Fruit fly (Drosophila melanogaster) whole organism, pupa: Measurements from ENCODE around the gene CG6204.

Experiments used
- CG10348 ChIP-seq: fragments of 200-800 bp; sonication (Bioruptor generic); IDR thresholded peaks from 2 replicates; pipeline ENCODE4 v1.3.6; 2022; ENCODE audit warnings: missing biosample characterization, missing genetic modification characterization
- CG12605 ChIP-seq: fragments of 200-800 bp; sonication (Bioruptor generic); IDR thresholded peaks from 2 replicates; pipeline ENCODE4 v1.3.6; 2022; ENCODE audit warnings: missing biosample characterization, missing genetic modification characterization
- CG13204 ChIP-seq: fragments of 200-800 bp; sonication (Bioruptor generic); optimal IDR thresholded peaks from 2 replicates; lab custom pipeline; 2018; ENCODE audit warnings: missing biosample characterization, mild to moderate bottlenecking, missing genetic modification characterization, moderate library complexity
- CG14655 ChIP-seq: fragments of 200-800 bp; sonication (Bioruptor generic); optimal IDR thresholded peaks from 3 replicates; lab custom pipeline; 2017; ENCODE audit warnings: mild to moderate bottlenecking, missing biosample characterization, missing genetic modification reagents, missing genetic modification characterization
- CG15710 ChIP-seq: fragments of 200-800 bp; sonication (Bioruptor generic); optimal IDR thresholded peaks from 2 replicates; lab custom pipeline; 2018; ENCODE audit warnings: missing biosample characterization, mild to moderate bottlenecking, missing genetic modification characterization, moderate library complexity
- CG17806 ChIP-seq: fragments of 200-800 bp; sonication (Bioruptor generic); optimal IDR thresholded peaks from 2 replicates; lab custom pipeline; 2018; ENCODE audit warnings: missing biosample characterization, mild to moderate bottlenecking, missing genetic modification characterization, moderate library complexity
- CG32121 ChIP-seq: fragments of 200-800 bp; sonication (Bioruptor generic); IDR thresholded peaks from 2 replicates; pipeline ENCODE4 v1.3.6; 2022; ENCODE audit warnings: missing biosample characterization, missing genetic modification characterization
- CG34367 ChIP-seq: fragments of 200-800 bp; sonication (Bioruptor generic); optimal IDR thresholded peaks from 2 replicates; lab custom pipeline; 2018; ENCODE audit warnings: missing biosample characterization, mild to moderate bottlenecking, missing genetic modification characterization
- CG4496 ChIP-seq: fragments of 200-800 bp; sonication (Bioruptor generic); IDR thresholded peaks from 3 replicates; pipeline ENCODE4 v1.3.6; 2022; ENCODE audit warnings: missing biosample characterization, missing genetic modification characterization
- CG8159 ChIP-seq: fragments of 200-800 bp; sonication (Bioruptor generic); optimal IDR thresholded peaks from 3 replicates; lab custom pipeline; 2018; ENCODE audit warnings: missing biosample characterization, mild to moderate bottlenecking, missing genetic modification characterization, moderate library complexity
- CG8301 ChIP-seq: fragments of 200-800 bp; sonication (Bioruptor generic); optimal IDR thresholded peaks from 2 replicates; lab custom pipeline; 2018; ENCODE audit warnings: missing biosample characterization, mild to moderate bottlenecking, missing genetic modification characterization
- CG9948 ChIP-seq: fragments of 200-800 bp; sonication (Bioruptor generic); optimal IDR thresholded peaks from 2 replicates; lab custom pipeline; 2018; ENCODE audit warnings: missing biosample characterization, mild to moderate bottlenecking, missing genetic modification characterization, moderate library complexity
- D1 ChIP-seq: fragments of 200-800 bp; sonication (Bioruptor generic); optimal IDR thresholded peaks from 2 replicates; lab custom pipeline; 2018; ENCODE audit warnings: missing biosample characterization, mild to moderate bottlenecking, missing genetic modification characterization, moderate library complexity
- EcR ChIP-seq: fragments of 200-800 bp; sonication (Bioruptor generic); optimal IDR thresholded peaks from 3 replicates; lab custom pipeline; 2019; ENCODE audit warnings: missing biosample characterization, missing genetic modification characterization, mild to moderate bottlenecking, moderate library complexity, missing genetic modification reagents
- Ets98B ChIP-seq: fragments of 200-800 bp; sonication (Bioruptor generic); IDR thresholded peaks from 2 replicates; pipeline ENCODE4 v1.3.6; 2022; ENCODE audit warnings: missing biosample characterization, missing genetic modification characterization
- Pif1A ChIP-seq: fragments of 200-800 bp; sonication (Bioruptor generic); optimal IDR thresholded peaks from 3 replicates; lab custom pipeline; 2016; ENCODE audit warnings: missing biosample characterization, missing genetic modification characterization
- Pif1B ChIP-seq: fragments of 200-800 bp; sonication (Bioruptor generic); optimal IDR thresholded peaks from 3 replicates; lab custom pipeline; 2016; ENCODE audit warnings: missing biosample characterization, missing genetic modification characterization
- Snoo ChIP-seq: fragments of 200-800 bp; sonication (Bioruptor generic); optimal IDR thresholded peaks from 3 replicates; lab custom pipeline; 2017; ENCODE audit warnings: missing biosample characterization, mild to moderate bottlenecking, missing genetic modification characterization, inconsistent platforms
- fd96Ca ChIP-seq: fragments of 200-800 bp; sonication (Bioruptor generic); IDR thresholded peaks from 3 replicates; pipeline ENCODE4 v1.3.6; 2022; ENCODE audit warnings: missing biosample characterization, missing genetic modification characterization
- gl ChIP-seq: fragments of 200-800 bp; sonication (Bioruptor generic); optimal IDR thresholded peaks from 2 replicates; lab custom pipeline; 2018; ENCODE audit warnings: missing biosample characterization, mild to moderate bottlenecking, missing genetic modification characterization
- rn ChIP-seq: fragments of 200-800 bp; sonication (Bioruptor generic); IDR thresholded peaks from 2 replicates; pipeline ENCODE4 v1.3.6; 2022; ENCODE audit warnings: missing biosample characterization, missing genetic modification characterization

Gene CG6204

dm6 chr3R:24204022-24204421 lies 10.4 kb downstream of the CG6204 start:
- no peak; the same call in 2 of the 3 replicates for TF ChIP-seq CG4496 (GFP tag; lab: Robert Waterston, UW)
- no peak for TF ChIP-seq rn (GFP tag; lab: Robert Waterston, UW)
- no peak for TF ChIP-seq CG13204
- no peak for TF ChIP-seq CG10348
- no peak for TF ChIP-seq CG12605 (GFP tag; lab: Robert Waterston, UW)
- no peak for TF ChIP-seq D1 (tag; lab: Kevin White, UChicago)
- TF ChIP-seq fd96Ca (GFP tag; lab: Robert Waterston, UW): peak; percentile 75
- peak; percentile 12 for TF ChIP-seq CG17806 (tag; lab: Kevin White, UChicago)
- no peak for TF ChIP-seq gl
- TF ChIP-seq Pif1A (GFP tag; lab: Kevin White, UChicago): no peak
- peak; percentile 73 for TF ChIP-seq CG8301
- TF ChIP-seq CG32121 (GFP tag; lab: Robert Waterston, UW): 0 out of 2 replicates have a peak, but pooled peaks have one; percentile 15
- TF ChIP-seq EcR (GFP tag; lab: Kevin White, UChicago): no peak
- TF ChIP-seq CG14655: peak; percentile 71
- TF ChIP-seq CG34367 (tag; lab: Kevin White, UChicago): no peak
- TF ChIP-seq Snoo (tag; lab: Kevin White, UChicago): no peak
- TF ChIP-seq Ets98B (GFP tag; lab: Robert Waterston, UW): peak; percentile 49; the same call in 1 of the 2 replicates
- no peak for TF ChIP-seq CG15710 (tag; lab: Kevin White, UChicago)
- no peak for TF ChIP-seq Pif1B (GFP tag; lab: Kevin White, UChicago)
- no peak for TF ChIP-seq CG8159
- peak; percentile 41 for TF ChIP-seq CG9948
- TF ChIP-seq, all 21 proteins: peak for 7

- TF ChIP-seq CG15710 (tag; lab: Kevin White, UChicago): no peak
- no peak for TF ChIP-seq Snoo (tag; lab: Kevin White, UChicago)
- TF ChIP-seq CG4496 (GFP tag; lab: Robert Waterston, UW): no peak
- no peak for TF ChIP-seq CG12605 (GFP tag; lab: Robert Waterston, UW)
- TF ChIP-seq CG17806 (tag; lab: Kevin White, UChicago): no peak
- TF ChIP-seq CG8301: no peak
- no peak for TF ChIP-seq Pif1B (GFP tag; lab: Kevin White, UChicago)
- no peak for TF ChIP-seq EcR (GFP tag; lab: Kevin White, UChicago)
These were observed 11.7 kb downstream of the CG6204 start for dm6 chr3R:24205234-24205894.

DNA sequence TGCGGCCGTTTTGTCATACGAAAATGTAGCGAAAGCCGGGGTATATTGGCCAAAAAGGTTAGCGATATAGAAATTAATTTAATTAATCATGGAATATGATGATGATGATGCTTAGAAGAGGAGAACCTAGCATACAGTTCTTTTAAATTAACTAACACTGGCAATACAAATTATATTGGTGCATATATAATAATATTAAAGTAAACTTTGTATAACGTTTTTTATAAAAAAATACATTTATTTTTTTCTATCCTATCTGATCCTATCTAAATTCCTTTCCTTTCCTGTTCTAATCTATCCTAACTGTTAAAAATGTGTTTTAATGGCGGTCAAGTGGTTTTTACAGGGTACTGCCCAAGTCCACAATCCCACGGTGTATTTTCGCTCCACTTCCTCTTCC lies 12.3 kb downstream of the CG6204 start:
- TF ChIP-seq Ets98B (GFP tag; lab: Robert Waterston, UW): no peak
- TF ChIP-seq CG32121 (GFP tag; lab: Robert Waterston, UW): no peak
- TF ChIP-seq Snoo (tag; lab: Kevin White, UChicago): peak; percentile 43
- no peak for TF ChIP-seq CG4496 (GFP tag; lab: Robert Waterston, UW)
- TF ChIP-seq gl: no peak
- peak; percentile 5 for TF ChIP-seq CG8159
- TF ChIP-seq CG12605 (GFP tag; lab: Robert Waterston, UW): no peak
- TF ChIP-seq CG9948: no peak

- peak; percentile 24 for TF ChIP-seq CG17806 (tag; lab: Kevin White, UChicago)
- peak; percentile 38 for TF ChIP-seq Pif1B (GFP tag; lab: Kevin White, UChicago)
- TF ChIP-seq CG9948: peak; percentile 8
- peak; percentile 57 for TF ChIP-seq Snoo (tag; lab: Kevin White, UChicago)
- TF ChIP-seq CG8301: peak; percentile 3
- no peak for TF ChIP-seq CG10348
- TF ChIP-seq CG14655: peak; percentile 21
- TF ChIP-seq EcR (GFP tag; lab: Kevin White, UChicago): no peak
- TF ChIP-seq CG12605 (GFP tag; lab: Robert Waterston, UW): peak; percentile 39; the same call in 1 of the 2 replicates
- TF ChIP-seq Pif1A (GFP tag; lab: Kevin White, UChicago): peak; percentile 47
- TF ChIP-seq CG34367 (tag; lab: Kevin White, UChicago): peak; percentile 43
- TF ChIP-seq rn (GFP tag; lab: Robert Waterston, UW): no peak
- peak; percentile 9; the same call in 1 of the 3 replicates for TF ChIP-seq CG4496 (GFP tag; lab: Robert Waterston, UW)
- TF ChIP-seq fd96Ca (GFP tag; lab: Robert Waterston, UW): peak; percentile 34; the same call in 1 of the 3 replicates
- peak; percentile 33 for TF ChIP-seq CG15710 (tag; lab: Kevin White, UChicago)
- TF ChIP-seq CG8159: peak; percentile 40
These were observed 12.9 kb downstream of the CG6204 start for dm6 chr3R:24206341-24207114.

DNA sequence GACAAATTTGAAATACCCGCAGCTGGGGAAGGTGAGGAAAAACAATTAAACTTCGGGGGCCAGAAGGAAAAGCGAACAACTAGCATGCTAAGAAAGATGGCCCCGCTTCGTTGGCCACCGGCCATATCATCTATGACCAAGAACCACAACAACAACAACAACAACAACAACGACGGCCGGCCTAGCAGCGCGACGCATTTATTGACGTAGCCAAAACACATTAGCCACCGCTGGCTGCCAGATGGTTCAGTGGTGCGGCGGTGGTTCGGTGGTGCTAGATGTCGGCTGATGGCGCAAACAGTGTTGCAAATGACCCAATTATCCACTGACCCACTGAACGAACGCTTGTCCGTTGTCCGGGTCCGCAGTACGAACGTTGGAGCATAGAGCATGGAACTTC lies 20.0 kb downstream of the CG6204 start:
- no peak for TF ChIP-seq CG34367 (tag; lab: Kevin White, UChicago)
- TF ChIP-seq fd96Ca (GFP tag; lab: Robert Waterston, UW): no peak
- no peak for TF ChIP-seq Pif1A (GFP tag; lab: Kevin White, UChicago)
- TF ChIP-seq CG9948: no peak
- no peak for TF ChIP-seq CG4496 (GFP tag; lab: Robert Waterston, UW)
- no peak for TF ChIP-seq Pif1B (GFP tag; lab: Kevin White, UChicago)
- TF ChIP-seq D1 (tag; lab: Kevin White, UChicago): no peak
- no peak for TF ChIP-seq Ets98B (GFP tag; lab: Robert Waterston, UW)
- no peak for TF ChIP-seq CG17806 (tag; lab: Kevin White, UChicago)
